Worm (Caenorhabditis elegans) whole organism, L1 larva: Measurements from ENCODE around the gene T14B4.3.

ENCODE experiments used
- aly-2 ChIP-seq: fragments of 150-350 bp; optimal IDR thresholded peaks from 2 replicates; lab custom pipeline; 2014; ENCODE audit warnings: missing biosample characterization, missing genetic modification characterization
- ama-1 ChIP-seq: fragments of 150-350 bp; optimal IDR thresholded peaks from 2 replicates; lab custom pipeline; 2014
- ces-1 ChIP-seq: fragments of 150-350 bp; optimal IDR thresholded peaks from 2 replicates; lab custom pipeline; 2014; ENCODE audit warnings: missing biosample characterization, missing genetic modification reagents, missing genetic modification characterization
- fkh-8 ChIP-seq: sonication (generic microtip); optimal IDR thresholded peaks from 2 replicates; lab custom pipeline; 2016; ENCODE audit warnings: mild to moderate bottlenecking, missing genetic modification characterization, missing compliant biosample characterization
- hlh-4 ChIP-seq: sonication (generic microtip); optimal IDR thresholded peaks from 2 replicates; lab custom pipeline; 2016; ENCODE audit warnings: mild to moderate bottlenecking, missing genetic modification characterization, missing compliant biosample characterization
- hpl-2 ChIP-seq: fragments of 150-350 bp; optimal IDR thresholded peaks from 2 replicates; lab custom pipeline; 2014; ENCODE audit warnings: missing biosample characterization, missing genetic modification reagents, missing genetic modification characterization
- mdl-1 ChIP-seq, 2 experiments: fragments of 150-350 bp; optimal IDR thresholded peaks; 2 replicates each; lab custom pipeline; 2014 to 2017; ENCODE audit warnings: missing biosample characterization in 2 of 2, missing genetic modification characterization in 2 of 2, inconsistent platforms in 1 of 2
- pqm-1 ChIP-seq: sonication (generic microtip); optimal IDR thresholded peaks from 3 replicates; lab custom pipeline; 2017; ENCODE audit warnings: missing biosample characterization, missing genetic modification characterization
- snpc-4 ChIP-seq: fragments of 150-350 bp; optimal IDR thresholded peaks from 2 replicates; lab custom pipeline; 2014; ENCODE audit warnings: missing biosample characterization, missing genetic modification characterization
- tbx-2 ChIP-seq: sonication (generic microtip); optimal IDR thresholded peaks from 2 replicates; lab custom pipeline; 2016; ENCODE audit warnings: missing genetic modification characterization, missing compliant biosample characterization

DNA sequence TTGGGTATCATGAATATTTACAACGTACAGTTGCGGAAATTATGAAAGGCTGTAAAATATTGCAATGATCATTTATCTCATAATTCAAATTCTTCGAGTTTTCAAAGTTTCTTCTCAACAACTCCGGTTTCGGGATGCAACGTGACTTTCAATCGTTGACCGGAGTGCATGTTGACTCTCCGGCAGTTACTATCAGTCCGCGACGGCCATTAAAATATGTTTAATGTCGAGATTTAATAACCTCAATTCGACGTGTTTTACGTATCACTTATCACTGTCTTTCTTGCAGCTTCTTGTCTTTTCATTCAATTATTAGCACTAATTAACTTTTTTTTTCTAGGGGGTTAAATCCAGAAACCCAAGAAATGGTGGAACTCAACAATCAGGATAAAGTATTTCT is 16.5 kb upstream of the T14B4.3 start, which contains the start of gene tsp-10:
- TF ChIP-seq snpc-4 (tag; lab: Kevin White, UChicago) (no peak), ama-1 (lab: Kevin White, UChicago) (no peak), tbx-2 (tag; lab: Kevin White, UChicago) (no peak), hlh-4 (tag; lab: Kevin White, UChicago) (no peak), hpl-2 (no peak), fkh-8 (no peak), pqm-1 (tag; lab: Kevin White, UChicago) (no peak), ces-1 (no peak), mdl-1 (tag; optimal IDR thresholded peaks at IDR 0.05; lab: Kevin White, UChicago) (no peak), aly-2 (no peak)
